Worm (Caenorhabditis elegans) whole organism, L4 larva: ENCODE measurements around the gene sfxn-1.2.
A peak's percentile ranks its signal among the peaks of the same experiment; 100 is the strongest.

Experiments used
- F37D6.2 ChIP-seq: sonication (generic microtip); optimal IDR thresholded peaks from 2 replicates; lab custom pipeline; 2016; ENCODE audit warnings: mild to moderate bottlenecking, missing genetic modification characterization, missing compliant biosample characterization
- F44E2.7 ChIP-seq: fragments of 200-800 bp; sonication (Bioruptor generic); IDR thresholded peaks from 2 replicates; pipeline ENCODE4 v2.1.2; 2022; ENCODE audit warnings: missing genetic modification characterization, missing compliant biosample characterization
- F49E8.2 ChIP-seq: sonication (generic microtip); optimal IDR thresholded peaks from 2 replicates; lab custom pipeline; 2016; ENCODE audit warnings: missing compliant biosample characterization, mild to moderate bottlenecking, missing genetic modification characterization, borderline replicate concordance
- Y105C5A.15 ChIP-seq: fragments of 200-800 bp; sonication (Bioruptor generic); IDR thresholded peaks from 2 replicates; pipeline ENCODE4 v1.3.6; 2022; ENCODE audit warnings: missing genetic modification characterization, missing compliant biosample characterization
- Y48G9A.11 ChIP-seq: fragments of 200-800 bp; sonication (Bioruptor generic); IDR thresholded peaks from 2 replicates; pipeline ENCODE4 v1.3.6; 2022; ENCODE audit warnings: missing genetic modification reagents, missing genetic modification characterization, missing compliant biosample characterization
- Y5F2A.4 ChIP-seq: fragments of 200-800 bp; sonication (Bioruptor generic); optimal IDR thresholded peaks from 2 replicates; lab custom pipeline; 2018; ENCODE audit warnings: mild to moderate bottlenecking, missing genetic modification characterization, missing compliant biosample characterization
- ama-1 ChIP-seq: fragments of 150-350 bp; optimal IDR thresholded peaks from 2 replicates; lab custom pipeline; 2014; ENCODE audit warnings: inconsistent platforms, mixed read lengths
- ceh-28 ChIP-seq: fragments of 150-350 bp; optimal IDR thresholded peaks from 2 replicates; lab custom pipeline; 2014; ENCODE audit warnings: missing biosample characterization, missing genetic modification reagents, missing genetic modification characterization
- ceh-32 ChIP-seq: sonication (generic microtip); optimal IDR thresholded peaks from 2 replicates; lab custom pipeline; 2016; ENCODE audit warnings: mild to moderate bottlenecking, missing genetic modification characterization, missing compliant biosample characterization; ENCODE audit not compliant: poor library complexity
- ceh-82 ChIP-seq: sonication (generic microtip); optimal IDR thresholded peaks from 2 replicates; lab custom pipeline; 2017; ENCODE audit warnings: missing biosample characterization, missing genetic modification characterization
- ces-1 ChIP-seq: fragments of 150-350 bp; sonication (generic microtip); optimal IDR thresholded peaks from 4 replicates; lab custom pipeline; 2014; ENCODE audit warnings: missing biosample characterization, missing genetic modification reagents, missing genetic modification characterization
- daf-16 ChIP-seq, 3 experiments: sonication (generic microtip); optimal IDR thresholded peaks; 2 replicates each; lab custom pipeline; 2016 to 2017; ENCODE audit warnings: missing genetic modification characterization in 3 of 3, missing genetic modification reagents in 3 of 3, mild to moderate bottlenecking in 2 of 3, missing compliant biosample characterization in 2 of 3, missing biosample characterization in 1 of 3, moderate library complexity in 1 of 3
- daf-19 ChIP-seq: fragments of 200-800 bp; sonication (Bioruptor generic); conservative IDR thresholded peaks from 2 replicates; pipeline ENCODE4 v1.3.6; 2022; ENCODE audit warnings: missing genetic modification characterization, missing compliant biosample characterization
- dmd-6 ChIP-seq: fragments of 200-800 bp; sonication (Bioruptor generic); IDR thresholded peaks from 2 replicates; pipeline ENCODE4 v1.3.6; 2022; ENCODE audit warnings: missing genetic modification reagents, missing genetic modification characterization, missing compliant biosample characterization
- dve-1 ChIP-seq: sonication (generic microtip); optimal IDR thresholded peaks from 2 replicates; lab custom pipeline; 2017; ENCODE audit warnings: antibody characterized with exemption, mild to moderate bottlenecking, missing genetic modification characterization, missing compliant biosample characterization; ENCODE audit not compliant: insufficient read depth
- egl-43 ChIP-seq: fragments of 200-800 bp; sonication (Bioruptor generic); IDR thresholded peaks from 2 replicates; pipeline ENCODE4 v1.3.6; 2022; ENCODE audit warnings: missing genetic modification reagents, missing genetic modification characterization, missing compliant biosample characterization
- fkh-10 ChIP-seq: fragments of 150-350 bp; optimal IDR thresholded peaks from 2 replicates; lab custom pipeline; 2014; ENCODE audit warnings: missing biosample characterization, missing genetic modification reagents, missing genetic modification characterization
- hlh-11 ChIP-seq: fragments of 200-800 bp; sonication (Bioruptor generic); optimal IDR thresholded peaks from 2 replicates; lab custom pipeline; 2018; ENCODE audit warnings: mild to moderate bottlenecking, missing genetic modification characterization, missing compliant biosample characterization
- hlh-30 ChIP-seq: sonication (generic microtip); optimal IDR thresholded peaks from 2 replicates; lab custom pipeline; 2017; ENCODE audit warnings: antibody characterized with exemption, mild to moderate bottlenecking, missing genetic modification characterization, missing compliant biosample characterization; ENCODE audit not compliant: insufficient read depth
- lin-1 ChIP-seq: fragments of 200-800 bp; sonication (Bioruptor generic); IDR thresholded peaks from 2 replicates; pipeline ENCODE4 v1.3.6; 2022; ENCODE audit warnings: missing genetic modification reagents, missing genetic modification characterization, missing compliant biosample characterization
- lin-13 ChIP-seq: fragments of 150-350 bp; optimal IDR thresholded peaks from 2 replicates; lab custom pipeline; 2014; ENCODE audit warnings: missing biosample characterization, missing genetic modification reagents, missing genetic modification characterization
- lin-15B ChIP-seq: fragments of 150-350 bp; sonication (generic microtip); optimal IDR thresholded peaks from 3 replicates; lab custom pipeline; 2014; ENCODE audit warnings: missing biosample characterization, missing genetic modification characterization
- lin-38 ChIP-seq: fragments of 200-800 bp; sonication (Bioruptor generic); IDR thresholded peaks from 2 replicates; pipeline ENCODE4 v1.3.6; 2022; ENCODE audit warnings: missing genetic modification reagents, missing genetic modification characterization, missing compliant biosample characterization
- lin-39 ChIP-seq: fragments of 150-350 bp; optimal IDR thresholded peaks from 2 replicates; lab custom pipeline; 2014; ENCODE audit warnings: missing biosample characterization, missing genetic modification reagents, missing genetic modification characterization
- lsy-2 ChIP-seq, 2 experiments: fragments of 150-350 bp in 1 of 2; sonication (generic microtip) in 1 of 2; optimal IDR thresholded peaks; 2 replicates each; lab custom pipeline; 2014 to 2017; ENCODE audit warnings: missing biosample characterization in 2 of 2, missing genetic modification characterization in 2 of 2
- madf-9 ChIP-seq: fragments of 200-800 bp; sonication (Bioruptor generic); conservative IDR thresholded peaks from 2 replicates; pipeline ENCODE4 v1.3.6; 2022; ENCODE audit warnings: missing genetic modification reagents, missing genetic modification characterization, missing compliant biosample characterization
- mdt-29 ChIP-seq: fragments of 200-800 bp; sonication (Bioruptor generic); IDR thresholded peaks from 2 replicates; pipeline ENCODE4 v1.3.6; 2022; ENCODE audit warnings: missing genetic modification reagents, missing genetic modification characterization, missing compliant biosample characterization
- mep-1 ChIP-seq: fragments of 150-350 bp; sonication (generic microtip); optimal IDR thresholded peaks from 3 replicates; lab custom pipeline; 2014; ENCODE audit warnings: missing biosample characterization, missing genetic modification characterization
- mes-2 ChIP-seq: sonication (generic microtip); optimal IDR thresholded peaks from 2 replicates; lab custom pipeline; 2016; ENCODE audit warnings: missing genotype, mild to moderate bottlenecking, missing genetic modification characterization, missing compliant biosample characterization; ENCODE audit not compliant: poor library complexity, severe bottlenecking
- mxl-3 ChIP-seq: fragments of 200-800 bp; sonication (Bioruptor generic); optimal IDR thresholded peaks from 2 replicates; lab custom pipeline; 2018; ENCODE audit warnings: mild to moderate bottlenecking, missing genetic modification characterization, missing compliant biosample characterization
- nhr-102 ChIP-seq: sonication (generic microtip); optimal IDR thresholded peaks from 2 replicates; lab custom pipeline; 2016; ENCODE audit warnings: mild to moderate bottlenecking, missing genetic modification characterization, moderate library complexity, missing compliant biosample characterization
- nhr-237 ChIP-seq: sonication (generic microtip); optimal IDR thresholded peaks from 2 replicates; lab custom pipeline; 2017; ENCODE audit warnings: missing biosample characterization, missing genetic modification characterization
- nhr-25 ChIP-seq: sonication (generic microtip); optimal IDR thresholded peaks from 2 replicates; lab custom pipeline; 2017; ENCODE audit warnings: missing genetic modification characterization, mild to moderate bottlenecking, missing compliant biosample characterization, antibody characterized with exemption, moderate library complexity, borderline replicate concordance; ENCODE audit not compliant: insufficient read depth
- nhr-28 ChIP-seq: fragments of 150-350 bp; optimal IDR thresholded peaks from 2 replicates; lab custom pipeline; 2014; ENCODE audit warnings: missing biosample characterization, missing genetic modification characterization
- nhr-42 ChIP-seq: fragments of 200-800 bp; sonication (Bioruptor generic); IDR thresholded peaks from 2 replicates; pipeline ENCODE4 v1.3.6; 2022; ENCODE audit warnings: missing genetic modification characterization, missing compliant biosample characterization
- nhr-48 ChIP-seq: sonication (generic microtip); optimal IDR thresholded peaks from 2 replicates; lab custom pipeline; 2016; ENCODE audit warnings: mild to moderate bottlenecking, missing genetic modification characterization, missing compliant biosample characterization
- nhr-77 ChIP-seq: fragments of 150-350 bp; optimal IDR thresholded peaks from 2 replicates; lab custom pipeline; 2014; ENCODE audit warnings: missing biosample characterization, missing genetic modification characterization
- pha-4 ChIP-seq, 2 experiments: fragments of 150-350 bp in 1 of 2; fragments of 200-800 bp in 1 of 2; sonication (Bioruptor generic) in 1 of 2; IDR thresholded peaks in 1 of 2; optimal IDR thresholded peaks in 1 of 2; 2 replicates each; pipeline versions ENCODE4 v1.3.6 to Lab custom; 2014 to 2022; ENCODE audit warnings: missing genetic modification characterization in 2 of 2, missing genetic modification reagents in 2 of 2, missing biosample characterization in 1 of 2, missing compliant biosample characterization in 1 of 2
- rbr-2 ChIP-seq: sonication (generic microtip); optimal IDR thresholded peaks from 2 replicates; lab custom pipeline; 2016; ENCODE audit warnings: missing genotype, missing genetic modification characterization, missing compliant biosample characterization
- saeg-2 ChIP-seq: fragments of 200-800 bp; sonication (Bioruptor generic); IDR thresholded peaks from 2 replicates; pipeline ENCODE4 v1.3.6; 2022; ENCODE audit warnings: missing genetic modification reagents, missing genetic modification characterization, missing compliant biosample characterization
- set-16 ChIP-seq: fragments of 200-800 bp; sonication (Bioruptor generic); IDR thresholded peaks from 2 replicates; pipeline ENCODE4 v1.3.6; 2022; ENCODE audit warnings: missing genetic modification reagents, missing genetic modification characterization, missing compliant biosample characterization
- spr-3 ChIP-seq: fragments of 200-800 bp; sonication (Bioruptor generic); optimal IDR thresholded peaks from 2 replicates; lab custom pipeline; 2018; ENCODE audit warnings: mild to moderate bottlenecking, missing genetic modification characterization, missing compliant biosample characterization
- unc-62 ChIP-seq, 3 experiments: fragments of 150-350 bp in 1 of 3; sonication (generic microtip); optimal IDR thresholded peaks in 2 of 3; peaks in 1 of 3; 1 replicate in 1 of 3; 2 replicates in 2 of 3; lab custom pipeline; 2014 to 2017; ENCODE audit warnings: missing biosample characterization in 3 of 3, missing genetic modification characterization in 3 of 3, missing genetic modification reagents in 3 of 3, missing genotype in 1 of 3
- zfp-2 ChIP-seq: sonication (generic microtip); optimal IDR thresholded peaks from 2 replicates; lab custom pipeline; 2016; ENCODE audit warnings: mild to moderate bottlenecking, missing genetic modification characterization, missing compliant biosample characterization

sfxn-1.2 gene

ce11 chrII:11166414-11166813, 19.4 kb upstream of the sfxn-1.2 start:
- no peak for TF ChIP-seq daf-16 (GFP tag; optimal IDR thresholded peaks at IDR 0.05; lab: Kevin White, UChicago)
- TF ChIP-seq daf-16 (tag; optimal IDR thresholded peaks at IDR 0.05; lab: Kevin White, UChicago), result peak; percentile 29
- no peak for TF ChIP-seq madf-9 (GFP tag; lab: Robert Waterston, UW)
- peak in 1 of 2 experiments; percentile 14 for TF ChIP-seq lsy-2 (tag; optimal IDR thresholded peaks at IDR 0.05; lab: Kevin White, UChicago)
- peak; percentile 3 for TF ChIP-seq mes-2
- no peak for TF ChIP-seq ces-1 (GFP tag; lab: Kevin White, UChicago)
- TF ChIP-seq mep-1 (tag; lab: Kevin White, UChicago), result no peak
- TF ChIP-seq pha-4 (GFP tag; IDR thresholded peaks at IDR 0.05; lab: Robert Waterston, UW), result peak; percentile 32; the same call in 1 of the 2 replicates
- TF ChIP-seq pha-4 (tag; optimal IDR thresholded peaks at IDR 0.05; lab: Kevin White, UChicago), result no peak
- peak; percentile 16 for TF ChIP-seq dve-1 (tag; lab: Kevin White, UChicago)
- TF ChIP-seq set-16, result peak; percentile 79
- TF ChIP-seq Y5F2A.4 (GFP tag; lab: Kevin White, UChicago), result no peak
- no peak for TF ChIP-seq hlh-11 (tag; lab: Kevin White, UChicago)
- peak; percentile 13 for TF ChIP-seq hlh-30 (tag; lab: Kevin White, UChicago)
- no peak for TF ChIP-seq saeg-2 (GFP tag; lab: Robert Waterston, UW)
- TF ChIP-seq, all 104 proteins: peak for 7

- TF ChIP-seq unc-62 (GFP tag; optimal IDR thresholded peaks at IDR 0.05 in 1 of 2; lab: Kevin White, UChicago) (no peak), unc-62 (tag; optimal IDR thresholded peaks at IDR 0.05; lab: Kevin White, UChicago) (no peak), zfp-2 (tag; lab: Kevin White, UChicago) (no peak), lin-13 (GFP tag; lab: Kevin White, UChicago) (peak; percentile 49), mes-2 (peak; percentile 87), nhr-42 (GFP tag; lab: Robert Waterston, UW) (peak; percentile 79), lin-15B (no peak), dmd-6 (GFP tag; lab: Robert Waterston, UW) (peak; percentile 50), dve-1 (tag; lab: Kevin White, UChicago) (peak; percentile 78), nhr-25 (tag; lab: Kevin White, UChicago) (peak; percentile 73), egl-43 (GFP tag; lab: Robert Waterston, UW) (peak; percentile 85), hlh-11 (tag; lab: Kevin White, UChicago) (peak; percentile 64), nhr-237 (tag; lab: Kevin White, UChicago) (no peak), lin-39 (no peak), F49E8.2 (tag; lab: Kevin White, UChicago) (peak; percentile 91), nhr-102 (tag; lab: Kevin White, UChicago) (peak; percentile 81), pha-4 (GFP tag; IDR thresholded peaks at IDR 0.05; lab: Robert Waterston, UW) (peak; percentile 55; the same call in 1 of the 2 replicates), pha-4 (tag; optimal IDR thresholded peaks at IDR 0.05; lab: Kevin White, UChicago) (no peak), mdt-29 (peak; percentile 44; the same call in 1 of the 2 replicates), nhr-48 (tag; lab: Kevin White, UChicago) (peak; percentile 51), Y5F2A.4 (GFP tag; lab: Kevin White, UChicago) (no peak), nhr-77 (no peak), daf-19 (GFP tag; lab: Robert Waterston, UW) (no peak), lsy-2 (tag; optimal IDR thresholded peaks at IDR 0.05; lab: Kevin White, UChicago) (peak in 1 of 2 experiments; percentile 61), ama-1 (lab: Kevin White, UChicago) (peak; percentile 96), F37D6.2 (tag; lab: Kevin White, UChicago) (no peak), lin-38 (peak; percentile 90), ceh-82 (no peak), lin-1 (GFP tag; lab: Robert Waterston, UW) (peak; percentile 46; the same call in 1 of the 2 replicates), rbr-2 (tag; lab: Kevin White, UChicago) (peak; percentile 58), set-16 (peak; percentile 65), fkh-10 (GFP tag; lab: Kevin White, UChicago) (no peak), Y48G9A.11 (peak; percentile 64), ceh-32 (tag; lab: Kevin White, UChicago) (no peak), spr-3 (GFP tag; lab: Kevin White, UChicago) (peak; percentile 55), ces-1 (GFP tag; lab: Kevin White, UChicago) (no peak), mxl-3 (GFP tag; lab: Kevin White, UChicago) (peak; percentile 41), ceh-28 (tag; lab: Kevin White, UChicago) (no peak), F44E2.7 (GFP tag; lab: Robert Waterston, UW) (no peak), nhr-28 (tag; lab: Kevin White, UChicago) (no peak), Y105C5A.15 (0 out of 2 replicates have a peak, but pooled peaks have one; percentile 78)
Observed at ce11 chrII:11167039-11167438, 18.8 kb upstream of the sfxn-1.2 start.
